Fruit fly (Drosophila melanogaster): Measurements from ENCODE around the gene Trmt61.

The Trmt61 gene

DNA sequence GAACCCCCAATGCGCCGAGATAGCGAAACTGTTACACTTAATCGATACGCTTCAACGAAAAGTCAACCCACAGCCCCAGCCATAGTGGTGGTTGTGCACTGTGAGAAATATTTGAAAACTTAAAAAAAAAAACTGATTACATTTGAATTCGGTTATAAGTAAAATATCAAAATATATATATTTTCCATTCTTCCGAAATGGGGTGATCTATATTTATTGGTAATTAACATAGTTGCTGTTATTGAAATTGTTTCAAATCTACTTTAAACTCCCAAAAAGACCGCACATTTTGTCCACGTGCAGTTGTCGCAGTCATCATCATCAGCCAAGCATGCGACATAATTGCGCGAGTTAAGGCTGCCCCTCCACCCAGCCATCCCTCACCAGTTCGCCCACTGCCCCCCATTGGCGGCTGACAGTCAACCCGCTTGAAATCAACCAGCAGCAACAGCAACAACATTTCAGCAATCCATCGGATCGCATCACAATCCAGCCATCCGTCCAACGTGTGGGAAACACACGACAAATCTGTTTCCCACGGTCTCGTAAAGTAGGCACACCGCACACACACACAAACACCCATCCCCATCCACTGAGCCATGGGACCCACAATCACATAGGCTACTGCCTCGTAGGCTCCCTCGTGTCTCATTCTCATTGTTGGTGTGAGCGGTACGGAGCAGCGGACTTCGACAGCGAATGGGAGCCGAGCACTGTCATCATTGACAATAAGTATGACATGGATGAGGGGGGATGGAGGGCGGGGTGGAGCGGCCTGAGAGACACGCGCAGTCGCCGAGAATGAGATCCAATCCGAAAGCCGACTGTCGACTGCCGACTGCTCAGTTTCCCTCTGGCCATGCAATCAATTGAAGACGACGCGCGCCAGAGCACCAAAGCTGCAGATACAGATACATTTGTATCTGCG lies 38.8 kb upstream of the Trmt61 start (continued):
- TF ChIP-seq CG8290 (GFP tag; optimal IDR thresholded peaks at IDR 0.05) = no peak
- peak in 1 of 2 experiments; percentile 72 for TF ChIP-seq CG8290 (tag; optimal IDR thresholded peaks at IDR 0.05)
- no peak for TF ChIP-seq Atf6 (GFP tag; IDR thresholded peaks at IDR 0.05)
- TF ChIP-seq da (GFP tag; optimal IDR thresholded peaks at IDR 0.05) = no peak
- TF ChIP-seq Trl (optimal IDR thresholded peaks at IDR 0.05) = peak; percentile 54 to 73
- no peak for TF ChIP-seq Trl (GFP tag; optimal IDR thresholded peaks at IDR 0.05)
- peak; percentile 46 for TF ChIP-seq MTF-1 (GFP tag; optimal IDR thresholded peaks at IDR 0.05; ENCODE audit: borderline replicate concordance)
- peak; percentile 79 for TF ChIP-seq Med (GFP tag)
- TF ChIP-seq Asciz (GFP tag; optimal IDR thresholded peaks at IDR 0.05) = peak; percentile 79
- TF ChIP-seq CG15269 (tag; optimal IDR thresholded peaks at IDR 0.05) = peak; percentile 72
- TF ChIP-seq CG6791 (GFP tag; IDR thresholded peaks at IDR 0.05; ENCODE audit: partially characterized antibody) = no peak
- peak; percentile 80 for TF ChIP-seq Oli (tag; optimal IDR thresholded peaks at IDR 0.05)
- no peak for TF ChIP-seq Side (GFP tag; optimal IDR thresholded peaks at IDR 0.05)
- TF ChIP-seq gcm (GFP tag; optimal IDR thresholded peaks at IDR 0.05) = peak; percentile 49
- TF ChIP-seq CG8281 (tag; optimal IDR thresholded peaks at IDR 0.05) = peak; percentile 66
- TF ChIP-seq CG33213 (GFP tag; optimal IDR thresholded peaks at IDR 0.05) = no peak
- peak; percentile 55 for TF ChIP-seq CG9817 (tag; optimal IDR thresholded peaks at IDR 0.05)
- no peak for TF ChIP-seq gt (GFP tag; IDR thresholded peaks at IDR 0.05)
- no peak for TF ChIP-seq Taf1 (GFP tag; IDR thresholded peaks at IDR 0.05)
- TF ChIP-seq CG30431 (GFP tag; optimal IDR thresholded peaks at IDR 0.05) = peak; percentile 6
- no peak for TF ChIP-seq CG6272 (GFP tag; IDR thresholded peaks at IDR 0.05)
- no peak for TF ChIP-seq Kr (GFP tag; optimal IDR thresholded peaks at IDR 0.05)
- no peak for TF ChIP-seq C15 (GFP tag; IDR thresholded peaks at IDR 0.05)
- peak; percentile 33 to 82 for TF ChIP-seq bsh (GFP tag; optimal IDR thresholded peaks at IDR 0.05)
- no peak for TF ChIP-seq Camta (GFP tag; optimal IDR thresholded peaks at IDR 0.05)
- TF ChIP-seq tin (GFP tag; optimal IDR thresholded peaks at IDR 0.05) = peak; percentile 45
- TF ChIP-seq otp (GFP tag; IDR thresholded peaks at IDR 0.05) = no peak
- TF ChIP-seq Ssrp (tag; optimal IDR thresholded peaks at IDR 0.05) = peak; percentile 76
- no peak for TF ChIP-seq dan (GFP tag; IDR thresholded peaks at IDR 0.05)
- no peak for TF ChIP-seq CrebB (tag; optimal IDR thresholded peaks at IDR 0.05)
- TF ChIP-seq caup (GFP tag; optimal IDR thresholded peaks at IDR 0.05; ENCODE audit: severe bottlenecking) = peak; percentile 13
- peak; percentile 79 for TF ChIP-seq Drgx (GFP tag; IDR thresholded peaks at IDR 0.05)
- no peak for TF ChIP-seq CG10321 (GFP tag; IDR thresholded peaks at IDR 0.05)
- no peak for TF ChIP-seq YL-1 (GFP tag; optimal IDR thresholded peaks at IDR 0.05)
- no peak for TF ChIP-seq wdn (GFP tag; IDR thresholded peaks at IDR 0.05)
- no peak for TF ChIP-seq prd (optimal IDR thresholded peaks at IDR 0.05)
- peak; percentile 57; the same call in 1 of the 3 replicates for TF ChIP-seq prd (GFP tag; IDR thresholded peaks at IDR 0.05)
- no peak for TF ChIP-seq Dbx (GFP tag; IDR thresholded peaks at IDR 0.05)
- TF ChIP-seq shn (GFP tag; optimal IDR thresholded peaks at IDR 0.05) = no peak
- TF ChIP-seq nerfin-2 (GFP tag; IDR thresholded peaks at IDR 0.05; ENCODE audit: partially characterized antibody) = no peak
- no peak for TF ChIP-seq CG9609 (GFP tag; optimal IDR thresholded peaks at IDR 0.05)
- peak; percentile 36 for TF ChIP-seq CG15011 (GFP tag; optimal IDR thresholded peaks at IDR 0.05)
- TF ChIP-seq CG13775 (GFP tag; optimal IDR thresholded peaks at IDR 0.05) = peak; percentile 49
- peak; percentile 45 for TF ChIP-seq CG14667 (GFP tag; IDR thresholded peaks at IDR 0.05)
- no peak; the same call in 1 of the 2 replicates for TF ChIP-seq MBD-R2 (GFP tag; IDR thresholded peaks at IDR 0.05)
- TF ChIP-seq chif (GFP tag; optimal IDR thresholded peaks at IDR 0.05) = peak; percentile 30 to 48
- no peak for TF ChIP-seq CG1024 (GFP tag; IDR thresholded peaks at IDR 0.05)
- TF ChIP-seq gsb (GFP tag; IDR thresholded peaks at IDR 0.05) = no peak
- TF ChIP-seq Bgb (GFP tag; IDR thresholded peaks at IDR 0.05; ENCODE audit: partially characterized antibody) = peak; percentile 33; the same call in 1 of the 2 replicates
- TF ChIP-seq zfh2 (GFP tag; optimal IDR thresholded peaks at IDR 0.05) = no peak
